Fruit fly (Drosophila melanogaster): ENCODE data around the gene Nrd1.

The Nrd1 gene

DNA sequence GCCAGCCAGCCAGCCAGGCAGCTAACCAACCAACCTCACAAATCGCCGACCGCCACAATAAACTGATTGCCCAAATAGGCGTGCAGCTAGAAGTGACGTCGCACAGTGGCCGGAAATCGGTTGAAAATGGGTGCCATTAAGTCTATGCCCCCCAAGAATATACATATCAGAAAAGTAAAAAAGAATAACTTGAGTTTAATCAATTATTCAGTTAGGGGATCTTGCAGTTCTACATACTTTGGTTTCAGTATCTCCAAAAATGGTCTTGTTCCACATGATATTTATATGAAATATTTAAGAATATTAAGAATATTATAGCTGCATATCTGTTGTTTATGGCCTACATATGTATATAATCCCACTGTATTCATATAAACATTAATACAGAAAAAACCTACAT, 16.7 kb upstream of the Nrd1 start:
- no peak for TF ChIP-seq psq (optimal IDR thresholded peaks at IDR 0.05)
- no peak for TF ChIP-seq Myc (optimal IDR thresholded peaks at IDR 0.05)
- no peak for TF ChIP-seq h (optimal IDR thresholded peaks at IDR 0.05)
- no peak for TF ChIP-seq ttk (optimal IDR thresholded peaks at IDR 0.05)
- no peak for TF ChIP-seq insv (optimal IDR thresholded peaks at IDR 0.05)
- no peak for TF ChIP-seq Sin3A (optimal IDR thresholded peaks at IDR 0.05)

DNA sequence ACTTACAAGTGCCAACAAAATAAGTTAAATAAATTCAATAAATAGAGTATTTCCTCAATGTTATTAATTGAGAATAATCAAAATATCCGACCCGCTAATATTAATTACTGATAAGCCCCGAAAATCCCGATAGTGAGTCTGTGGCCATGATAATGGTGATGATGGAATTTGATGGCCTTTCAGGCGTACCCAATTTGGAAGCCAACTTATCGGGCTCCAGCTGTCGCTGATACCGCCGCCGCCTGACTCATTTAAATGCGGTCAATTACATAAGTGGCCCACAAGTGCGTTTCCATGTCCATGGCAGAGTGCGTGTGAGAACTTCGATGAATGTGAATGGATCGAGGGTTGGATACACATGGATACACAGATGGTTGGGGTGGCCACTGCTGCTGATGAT, 15.4 kb upstream of the Nrd1 start:
- no peak for TF ChIP-seq psq (optimal IDR thresholded peaks at IDR 0.05)
- no peak for TF ChIP-seq h (optimal IDR thresholded peaks at IDR 0.05)
- no peak for TF ChIP-seq ttk (optimal IDR thresholded peaks at IDR 0.05)
- no peak for TF ChIP-seq Myc (optimal IDR thresholded peaks at IDR 0.05)
- TF ChIP-seq insv (optimal IDR thresholded peaks at IDR 0.05), result no peak
- TF ChIP-seq Sin3A (optimal IDR thresholded peaks at IDR 0.05), result no peak

DNA sequence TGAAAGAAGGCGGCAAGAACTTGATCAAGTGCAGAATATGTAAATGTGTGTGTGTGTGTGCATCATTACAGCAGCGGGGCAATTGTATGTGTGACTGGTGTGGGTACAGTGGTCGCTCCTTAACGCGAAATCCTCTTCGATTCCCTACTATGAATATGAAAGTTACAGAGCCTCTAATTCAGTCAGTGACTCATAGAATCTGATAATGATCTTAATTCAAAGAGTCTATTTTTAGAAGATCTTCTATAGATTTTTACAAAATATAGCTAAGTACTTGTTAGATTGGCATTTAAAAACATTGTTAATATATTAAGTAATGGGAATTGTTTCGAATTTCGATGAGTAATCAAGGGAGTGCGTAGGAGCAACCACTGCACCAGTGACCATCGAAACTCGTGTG, 13.8 kb upstream of the Nrd1 start:
- no peak for TF ChIP-seq insv (optimal IDR thresholded peaks at IDR 0.05)
- no peak for TF ChIP-seq Myc (optimal IDR thresholded peaks at IDR 0.05)
- no peak for TF ChIP-seq Sin3A (optimal IDR thresholded peaks at IDR 0.05)
- TF ChIP-seq h (optimal IDR thresholded peaks at IDR 0.05), result no peak
- TF ChIP-seq psq (optimal IDR thresholded peaks at IDR 0.05), result no peak
- no peak for TF ChIP-seq ttk (optimal IDR thresholded peaks at IDR 0.05)

DNA sequence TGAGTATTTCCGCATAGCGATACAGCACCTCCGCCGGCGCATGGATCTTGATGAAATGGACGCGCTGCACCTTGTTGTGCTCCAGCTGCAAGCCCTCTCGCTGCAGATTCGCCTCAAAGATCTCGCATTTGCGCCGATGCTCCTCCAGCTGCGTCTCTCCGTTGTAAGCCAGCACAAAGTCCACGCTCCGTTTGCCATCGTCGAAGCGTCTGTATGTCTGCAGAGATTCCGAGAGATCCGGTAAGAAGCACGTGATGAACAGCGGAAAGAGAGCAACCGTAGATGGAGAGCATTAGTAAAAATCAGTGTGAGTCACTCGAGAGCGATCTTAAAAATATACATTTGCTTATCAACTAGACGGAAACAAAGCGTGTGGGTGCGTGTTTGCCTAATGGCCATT, 13.0 kb upstream of the Nrd1 start:
- no peak for TF ChIP-seq Myc (optimal IDR thresholded peaks at IDR 0.05)
- TF ChIP-seq ttk (optimal IDR thresholded peaks at IDR 0.05), result no peak
- TF ChIP-seq psq (optimal IDR thresholded peaks at IDR 0.05), result no peak
- no peak for TF ChIP-seq h (optimal IDR thresholded peaks at IDR 0.05)
- TF ChIP-seq insv (optimal IDR thresholded peaks at IDR 0.05), result no peak
- no peak for TF ChIP-seq Sin3A (optimal IDR thresholded peaks at IDR 0.05)

DNA sequence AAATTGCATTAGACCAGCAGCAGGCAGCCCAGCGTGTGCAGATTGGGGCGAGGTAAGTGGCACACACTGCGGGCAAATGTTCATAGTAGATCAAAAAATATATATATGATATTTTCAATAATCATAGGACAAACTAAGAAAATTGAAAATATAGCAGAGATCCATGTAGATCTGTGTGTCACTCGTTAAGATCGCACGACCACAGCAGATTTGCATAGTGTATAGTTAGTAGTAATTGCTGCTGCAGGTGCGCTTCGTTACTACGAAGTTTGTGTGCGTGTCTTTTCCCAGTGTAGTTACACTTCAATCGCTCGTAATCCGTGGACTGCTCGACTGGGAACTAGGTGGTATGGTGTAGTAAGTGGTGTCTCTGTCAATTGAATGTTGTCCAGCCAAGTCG, 8.5 kb upstream of the Nrd1 start, which contains the start of gene CG10352:
TSS of gene CG10352 (minus strand) at position 4 of the 400 bp plus-strand sequence.
- TF ChIP-seq Myc (optimal IDR thresholded peaks at IDR 0.05) (no peak), psq (optimal IDR thresholded peaks at IDR 0.05) (no peak), ttk (optimal IDR thresholded peaks at IDR 0.05) (no peak), h (optimal IDR thresholded peaks at IDR 0.05) (no peak), Sin3A (optimal IDR thresholded peaks at IDR 0.05) (no peak), insv (optimal IDR thresholded peaks at IDR 0.05) (no peak)

DNA sequence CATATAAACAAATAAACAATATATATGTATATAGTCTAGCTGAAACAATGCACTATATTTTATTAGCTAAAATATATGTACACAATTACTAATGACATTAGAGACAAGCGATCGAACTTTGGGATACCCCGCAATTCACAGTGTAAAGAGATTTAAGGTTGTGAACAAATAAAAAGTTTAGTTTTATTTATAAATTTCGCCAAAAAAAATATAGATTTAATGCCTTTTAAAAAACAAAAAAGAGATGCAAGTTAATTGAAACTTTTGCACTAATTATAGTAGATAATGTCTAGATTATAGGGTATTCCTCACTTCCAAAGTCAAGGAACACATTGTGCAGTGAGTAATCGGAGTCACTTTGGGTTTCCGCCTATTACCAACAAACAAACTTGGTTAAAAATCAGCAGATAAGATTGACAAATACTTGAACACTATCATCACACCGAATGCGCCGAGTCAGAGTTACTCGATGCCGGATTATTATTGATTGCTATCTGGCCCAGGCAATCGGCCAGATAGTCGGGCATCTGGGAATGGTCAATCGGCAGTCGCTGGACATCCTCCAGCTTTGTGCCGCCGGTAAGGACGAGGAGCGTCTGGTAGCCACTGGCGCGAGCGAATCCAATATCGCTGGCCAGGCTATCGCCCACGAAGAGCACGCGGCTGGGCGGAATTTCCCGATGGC, 6.6 kb upstream of the Nrd1 start:
- no peak for TF ChIP-seq Myc (optimal IDR thresholded peaks at IDR 0.05)
- no peak for TF ChIP-seq Sin3A (optimal IDR thresholded peaks at IDR 0.05)
- TF ChIP-seq psq (optimal IDR thresholded peaks at IDR 0.05), result no peak
- TF ChIP-seq h (optimal IDR thresholded peaks at IDR 0.05), result no peak
- TF ChIP-seq ttk (optimal IDR thresholded peaks at IDR 0.05), result no peak
- no peak for TF ChIP-seq insv (optimal IDR thresholded peaks at IDR 0.05)

DNA sequence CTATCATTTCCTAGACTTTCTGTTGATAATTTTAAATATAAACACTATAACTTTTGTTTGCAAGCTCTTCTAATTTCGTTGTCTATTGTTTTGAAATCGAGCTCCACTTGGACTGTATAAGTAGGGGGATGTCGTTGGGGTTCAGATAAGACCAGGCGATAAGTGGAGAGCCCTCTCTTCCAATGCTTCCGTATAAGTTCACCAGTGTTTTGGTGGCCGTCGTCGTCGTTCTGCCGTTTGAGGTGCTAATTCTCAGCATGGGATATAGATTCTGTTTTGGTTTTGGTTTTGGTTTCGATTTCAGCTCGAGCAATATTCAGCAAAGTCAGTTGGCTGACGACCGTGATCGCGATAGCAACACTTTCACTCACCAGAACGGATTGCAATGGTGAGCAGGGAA, 4.4 kb upstream of the Nrd1 start, which contains the start of gene CG15739:
TSS of gene CG15739 (plus strand) at position 204 of the 400 bp plus-strand sequence.
- TF ChIP-seq insv (optimal IDR thresholded peaks at IDR 0.05), result no peak
- TF ChIP-seq h (optimal IDR thresholded peaks at IDR 0.05), result no peak
- TF ChIP-seq Myc (optimal IDR thresholded peaks at IDR 0.05), result no peak
- TF ChIP-seq ttk (optimal IDR thresholded peaks at IDR 0.05), result no peak
- TF ChIP-seq psq (optimal IDR thresholded peaks at IDR 0.05), result no peak
- no peak for TF ChIP-seq Sin3A (optimal IDR thresholded peaks at IDR 0.05)

DNA sequence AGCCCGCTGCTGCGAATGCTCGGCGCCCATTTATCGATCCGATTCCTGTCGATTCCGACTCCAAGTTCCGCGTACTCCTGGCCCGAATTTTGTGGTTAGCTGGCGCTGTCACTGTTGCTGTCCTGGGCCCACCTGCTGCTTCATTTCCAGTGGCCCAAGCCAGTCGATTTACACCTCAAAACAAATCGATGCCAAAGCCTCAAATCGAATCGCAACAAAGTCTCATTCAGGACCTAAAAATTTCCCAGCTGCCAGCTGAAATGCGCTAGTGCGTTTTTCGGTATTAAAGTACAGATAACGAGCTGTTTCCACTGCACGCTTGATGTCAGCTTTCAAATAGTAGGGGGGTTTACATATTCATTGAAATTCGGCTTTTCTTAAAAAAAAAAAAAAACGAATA, 3.8 kb upstream of the Nrd1 start, which contains the start of gene BORCS5:
TSS of gene BORCS5 (minus strand) at position 263 of the 400 bp plus-strand sequence.
- TF ChIP-seq Sin3A (optimal IDR thresholded peaks at IDR 0.05), result no peak
- no peak for TF ChIP-seq Myc (optimal IDR thresholded peaks at IDR 0.05)
- no peak for TF ChIP-seq insv (optimal IDR thresholded peaks at IDR 0.05)
- no peak for TF ChIP-seq ttk (optimal IDR thresholded peaks at IDR 0.05)
- no peak for TF ChIP-seq psq (optimal IDR thresholded peaks at IDR 0.05)
- no peak for TF ChIP-seq h (optimal IDR thresholded peaks at IDR 0.05)

DNA sequence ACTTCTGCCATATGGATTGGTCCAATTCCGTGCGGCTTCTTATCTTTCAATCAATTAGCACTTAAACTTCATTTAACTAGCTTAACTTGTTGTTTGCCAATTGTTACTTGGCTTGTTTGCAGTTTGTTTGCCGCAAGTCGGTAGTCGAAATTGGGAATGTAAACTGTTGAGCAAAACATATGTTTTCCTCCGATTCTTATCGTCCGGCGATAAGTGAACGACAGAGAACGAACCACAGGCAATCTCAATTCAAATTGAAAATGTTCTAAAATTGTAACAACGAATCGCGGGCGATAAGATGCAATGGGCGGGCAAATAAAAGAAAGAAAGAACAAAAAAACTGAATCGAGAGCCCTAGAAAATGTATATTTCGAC, 10.3 kb downstream of the Nrd1 start:
- no peak for TF ChIP-seq h (optimal IDR thresholded peaks at IDR 0.05)
- no peak for TF ChIP-seq Sin3A (optimal IDR thresholded peaks at IDR 0.05)
- no peak for TF ChIP-seq psq (optimal IDR thresholded peaks at IDR 0.05)
- TF ChIP-seq insv (optimal IDR thresholded peaks at IDR 0.05), result no peak
- TF ChIP-seq ttk (optimal IDR thresholded peaks at IDR 0.05), result no peak
- no peak for TF ChIP-seq Myc (optimal IDR thresholded peaks at IDR 0.05)

DNA sequence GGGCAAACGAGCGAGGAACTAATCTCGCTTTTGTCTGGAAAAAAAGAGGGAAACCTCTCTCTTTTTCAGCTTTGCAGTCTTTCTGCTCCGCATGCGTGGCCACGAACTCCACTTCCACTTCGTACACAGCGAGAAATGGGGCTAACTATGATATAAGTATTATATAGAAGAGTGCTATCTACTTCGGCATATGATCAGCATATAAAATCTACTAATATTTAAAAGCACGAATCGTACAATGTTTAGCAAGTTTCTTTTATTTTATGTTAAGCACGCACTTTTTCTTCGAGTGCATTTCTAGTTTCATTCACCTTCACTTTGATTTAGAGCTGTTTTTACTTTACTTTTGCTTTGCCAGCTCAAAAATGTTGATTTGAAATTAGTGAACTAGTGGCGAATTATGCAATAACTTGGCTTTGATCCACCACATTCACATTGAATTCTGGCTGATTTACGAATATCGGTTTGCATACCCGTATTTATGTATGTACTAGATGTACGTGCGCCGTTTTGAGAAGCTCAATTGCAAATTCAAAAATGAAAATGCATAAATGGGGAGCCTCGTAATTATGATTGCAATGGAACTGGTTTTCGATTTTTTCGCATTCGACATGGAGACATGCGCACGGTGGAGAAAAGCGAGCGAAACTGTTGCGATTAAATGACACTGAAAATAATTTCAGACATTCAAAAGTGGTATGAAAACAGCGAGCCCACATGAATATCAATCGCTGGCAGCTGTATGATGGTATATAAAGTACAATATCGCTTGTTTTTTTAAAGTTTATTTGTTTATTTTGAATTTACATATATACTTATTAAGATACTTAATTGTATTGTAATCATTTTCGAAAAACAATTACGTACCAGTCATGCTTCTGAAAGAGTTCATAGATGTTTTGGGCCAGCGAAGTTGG, 10.9 kb downstream of the Nrd1 start:
- no peak for TF ChIP-seq h (optimal IDR thresholded peaks at IDR 0.05)
- TF ChIP-seq psq (optimal IDR thresholded peaks at IDR 0.05), result no peak
- TF ChIP-seq ttk (optimal IDR thresholded peaks at IDR 0.05), result no peak
- TF ChIP-seq Sin3A (optimal IDR thresholded peaks at IDR 0.05), result no peak
- TF ChIP-seq Myc (optimal IDR thresholded peaks at IDR 0.05), result no peak
- TF ChIP-seq insv (optimal IDR thresholded peaks at IDR 0.05), result no peak

DNA sequence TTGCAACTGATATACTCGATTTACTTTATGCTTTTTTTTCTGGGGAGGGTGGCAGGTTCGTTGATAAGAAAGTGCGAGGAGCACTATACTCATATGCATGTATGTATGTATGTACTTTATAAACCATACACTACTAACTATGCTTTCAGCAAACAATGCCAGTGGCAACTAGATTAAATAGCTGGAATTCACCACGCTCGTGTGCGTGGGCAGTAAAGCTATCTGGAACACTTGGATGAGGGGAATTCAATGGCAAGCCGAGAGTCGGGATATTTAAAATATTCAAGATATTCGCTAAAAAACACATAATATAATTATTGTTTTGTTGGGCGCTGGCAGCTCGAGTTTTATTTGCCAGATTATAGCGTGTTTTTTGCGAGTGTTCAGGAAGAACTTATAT, 11.8 kb downstream of the Nrd1 start:
- TF ChIP-seq h (optimal IDR thresholded peaks at IDR 0.05) (no peak), psq (optimal IDR thresholded peaks at IDR 0.05) (no peak), Myc (optimal IDR thresholded peaks at IDR 0.05) (no peak), ttk (optimal IDR thresholded peaks at IDR 0.05) (no peak), insv (optimal IDR thresholded peaks at IDR 0.05) (no peak), Sin3A (optimal IDR thresholded peaks at IDR 0.05) (no peak)

DNA sequence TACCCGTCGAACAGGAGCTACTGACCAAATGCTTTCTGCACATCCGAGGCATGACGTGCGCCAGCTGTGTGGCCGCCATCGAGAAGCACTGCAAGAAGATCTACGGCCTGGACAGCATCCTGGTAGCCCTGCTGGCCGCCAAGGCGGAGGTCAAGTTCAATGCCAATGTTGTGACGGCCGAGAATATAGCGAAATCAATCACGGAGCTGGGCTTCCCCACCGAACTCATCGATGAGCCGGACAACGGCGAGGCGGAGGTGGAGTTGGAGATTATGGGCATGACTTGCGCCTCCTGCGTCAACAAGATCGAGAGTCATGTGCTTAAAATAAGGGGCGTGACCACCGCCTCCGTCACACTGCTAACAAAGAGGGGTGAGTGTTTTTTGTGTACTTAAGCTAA, 12.7 kb downstream of the Nrd1 start:
- TF ChIP-seq insv (optimal IDR thresholded peaks at IDR 0.05) (no peak), psq (optimal IDR thresholded peaks at IDR 0.05) (no peak), Sin3A (optimal IDR thresholded peaks at IDR 0.05) (no peak), ttk (optimal IDR thresholded peaks at IDR 0.05) (no peak)
